Worm (Caenorhabditis elegans): ENCODE measurements around the gene C25E10.16.

- TF ChIP-seq scrt-1 (GFP tag; IDR thresholded peaks at IDR 0.05) (no peak), hmbx-1 (tag; optimal IDR thresholded peaks at IDR 0.05) (no peak), ama-1 (optimal IDR thresholded peaks at IDR 0.05) (no peak), ets-7 (tag; optimal IDR thresholded peaks at IDR 0.05) (no peak), F13C5.2 (tag; optimal IDR thresholded peaks at IDR 0.05) (no peak), pes-1 (GFP tag; IDR thresholded peaks at IDR 0.05) (no peak), hnd-1 (tag; optimal IDR thresholded peaks at IDR 0.05) (no peak)
These were observed 50.2 kb downstream of the C25E10.16 start, which contains the start of gene srx-2 for ce11 chrV:9009175-9009574.
